Worm (Caenorhabditis elegans): ENCODE measurements around the gene fbxb-78.

The fbxb-78 gene

ce11 chrIV:4748408-4749105, 11.2 kb downstream of the fbxb-78 start, which contains the start of gene cyc-2.1:
TSS of gene cyc-2.1 (minus strand) at chrIV:4749012.
- TF ChIP-seq ama-1 (optimal IDR thresholded peaks at IDR 0.05) (peak; percentile 3), sea-1 (GFP tag; conservative IDR thresholded peaks at IDR 0.05) (0 out of 2 replicates have a peak, but pooled peaks have one; percentile 28), aly-1 (tag; optimal IDR thresholded peaks at IDR 0.05) (no peak), F13C5.2 (tag; optimal IDR thresholded peaks at IDR 0.05) (peak; percentile 38), tbx-11 (GFP tag; IDR thresholded peaks at IDR 0.05) (0 out of 2 replicates have a peak, but pooled peaks have one; percentile 31), flt-1 (GFP tag; IDR thresholded peaks at IDR 0.05) (0 out of 2 replicates have a peak, but pooled peaks have one; percentile 4), hmg-4 (GFP tag; optimal IDR thresholded peaks at IDR 0.05) (peak; percentile 49), scrt-1 (GFP tag; IDR thresholded peaks at IDR 0.05) (peak; percentile 64), hmbx-1 (tag; optimal IDR thresholded peaks at IDR 0.05) (no peak), pes-1 (GFP tag; IDR thresholded peaks at IDR 0.05) (no peak), ceh-36 (tag; optimal IDR thresholded peaks at IDR 0.05) (no peak)

- no peak for TF ChIP-seq ama-1 (optimal IDR thresholded peaks at IDR 0.05)
- TF ChIP-seq hnd-1 (tag; optimal IDR thresholded peaks at IDR 0.05) = no peak
- TF ChIP-seq hmg-4 (GFP tag; optimal IDR thresholded peaks at IDR 0.05) = no peak
- no peak for TF ChIP-seq tra-4 (tag; optimal IDR thresholded peaks at IDR 0.05)
- TF ChIP-seq tbx-11 (GFP tag; IDR thresholded peaks at IDR 0.05) = no peak
- TF ChIP-seq ceh-13 (GFP tag; optimal IDR thresholded peaks at IDR 0.05) = no peak
These were observed 11.8 kb downstream of the fbxb-78 start for ce11 chrIV:4749155-4749554.

- TF ChIP-seq ets-7 (tag; optimal IDR thresholded peaks at IDR 0.05) = peak; percentile 54
- TF ChIP-seq sea-1 (GFP tag; conservative IDR thresholded peaks at IDR 0.05) = peak; percentile 87
- peak; percentile 49 for TF ChIP-seq B0310.2 (tag; optimal IDR thresholded peaks at IDR 0.05)
- TF ChIP-seq tbx-11 (GFP tag; IDR thresholded peaks at IDR 0.05) = peak; percentile 78
- peak; percentile 76 for TF ChIP-seq tbx-37 (GFP tag; conservative IDR thresholded peaks at IDR 0.05)
- peak; percentile 72 for TF ChIP-seq hnd-1 (tag; optimal IDR thresholded peaks at IDR 0.05)
- TF ChIP-seq tra-4 (tag; optimal IDR thresholded peaks at IDR 0.05) = peak; percentile 73
- TF ChIP-seq pes-1 (GFP tag; IDR thresholded peaks at IDR 0.05) = peak; percentile 81
- no peak for TF ChIP-seq ama-1 (optimal IDR thresholded peaks at IDR 0.05)
- TF ChIP-seq F13C5.2 (tag; optimal IDR thresholded peaks at IDR 0.05) = peak; percentile 99
- TF ChIP-seq hmbx-1 (tag; optimal IDR thresholded peaks at IDR 0.05) = peak; percentile 75
- peak; percentile 80 for TF ChIP-seq scrt-1 (GFP tag; IDR thresholded peaks at IDR 0.05)
- peak; percentile 81 for TF ChIP-seq hmg-4 (GFP tag; optimal IDR thresholded peaks at IDR 0.05)
- peak; percentile 63 for TF ChIP-seq ceh-13 (GFP tag; optimal IDR thresholded peaks at IDR 0.05)
- no peak for TF ChIP-seq aly-1 (tag; optimal IDR thresholded peaks at IDR 0.05)
- peak; percentile 84 for TF ChIP-seq flt-1 (GFP tag; IDR thresholded peaks at IDR 0.05)
- TF ChIP-seq ceh-36 (tag; optimal IDR thresholded peaks at IDR 0.05) = peak; percentile 85
These were observed 12.4 kb downstream of the fbxb-78 start, which contains the start of the genes rpl-20 and Y17G9B.5 for ce11 chrIV:4749728-4750278. TSS of gene rpl-20 (minus strand) at chrIV:4749778. TSS of gene Y17G9B.5 (plus strand) at chrIV:4750240.

- TF ChIP-seq ama-1 (optimal IDR thresholded peaks at IDR 0.05) (no peak), ceh-36 (tag; optimal IDR thresholded peaks at IDR 0.05) (no peak), flt-1 (GFP tag; IDR thresholded peaks at IDR 0.05) (no peak), hmg-4 (GFP tag; optimal IDR thresholded peaks at IDR 0.05) (no peak), pes-1 (GFP tag; IDR thresholded peaks at IDR 0.05) (no peak), ceh-13 (GFP tag; optimal IDR thresholded peaks at IDR 0.05) (no peak), F13C5.2 (tag; optimal IDR thresholded peaks at IDR 0.05) (no peak), B0310.2 (tag; optimal IDR thresholded peaks at IDR 0.05) (no peak), tra-4 (tag; optimal IDR thresholded peaks at IDR 0.05) (no peak), tbx-37 (GFP tag; conservative IDR thresholded peaks at IDR 0.05) (no peak), sea-1 (GFP tag; conservative IDR thresholded peaks at IDR 0.05) (no peak), hnd-1 (tag; optimal IDR thresholded peaks at IDR 0.05) (no peak), ets-7 (tag; optimal IDR thresholded peaks at IDR 0.05) (no peak), scrt-1 (GFP tag; IDR thresholded peaks at IDR 0.05) (no peak), aly-1 (tag; optimal IDR thresholded peaks at IDR 0.05) (no peak), hmbx-1 (tag; optimal IDR thresholded peaks at IDR 0.05) (no peak), tbx-11 (GFP tag; IDR thresholded peaks at IDR 0.05) (no peak)
These were observed 14.5 kb downstream of the fbxb-78 start, which contains the start of gene Y17G9B.4 for ce11 chrIV:4751814-4752213. TSS of gene Y17G9B.4 (plus strand) at chrIV:4752119.

- TF ChIP-seq ceh-13 (GFP tag; optimal IDR thresholded peaks at IDR 0.05) (no peak), tbx-11 (GFP tag; IDR thresholded peaks at IDR 0.05) (no peak), ama-1 (optimal IDR thresholded peaks at IDR 0.05) (no peak), tra-4 (tag; optimal IDR thresholded peaks at IDR 0.05) (no peak), pes-1 (GFP tag; IDR thresholded peaks at IDR 0.05) (no peak), hmbx-1 (tag; optimal IDR thresholded peaks at IDR 0.05) (no peak), hnd-1 (tag; optimal IDR thresholded peaks at IDR 0.05) (no peak), hmg-4 (GFP tag; optimal IDR thresholded peaks at IDR 0.05) (no peak)
These were observed 18.7 kb downstream of the fbxb-78 start, which contains the start of the genes fbxb-77 and Y17G9B.11 for ce11 chrIV:4755929-4756655. TSS of gene fbxb-77 (minus strand) at chrIV:4756157. TSS of gene Y17G9B.11 (plus strand) at chrIV:4756605.

ce11 chrIV:4758659-4759058, 21.3 kb downstream of the fbxb-78 start, which contains the start of gene Y17G9B.8:
TSS of gene Y17G9B.8 (minus strand) at chrIV:4758840.
- TF ChIP-seq F13C5.2 (tag; optimal IDR thresholded peaks at IDR 0.05) = no peak
- no peak for TF ChIP-seq tra-4 (tag; optimal IDR thresholded peaks at IDR 0.05)
- TF ChIP-seq hmg-4 (GFP tag; optimal IDR thresholded peaks at IDR 0.05) = no peak
- TF ChIP-seq scrt-1 (GFP tag; IDR thresholded peaks at IDR 0.05) = no peak
